Worm (Caenorhabditis elegans) whole organism, midembryonic: Measurements from ENCODE around the gene rps-1.

Experiments used
- T22C8.4 ChIP-seq: fragments of 200-800 bp; sonication (Bioruptor generic); IDR thresholded peaks from 2 replicates; pipeline ENCODE4 v1.3.6; 2022; ENCODE audit warnings: missing genetic modification characterization, missing compliant biosample characterization
- cog-1 ChIP-seq: sonication (generic microtip); optimal IDR thresholded peaks from 2 replicates; lab custom pipeline; 2016; ENCODE audit warnings: missing genetic modification characterization, missing compliant biosample characterization
- flt-1 ChIP-seq: fragments of 200-800 bp; sonication (Bioruptor generic); IDR thresholded peaks from 2 replicates; pipeline ENCODE4 v1.3.6; 2022; ENCODE audit warnings: missing genetic modification characterization, missing compliant biosample characterization
- klf-2 ChIP-seq: fragments of 200-800 bp; sonication (Bioruptor generic); conservative IDR thresholded peaks from 2 replicates; pipeline ENCODE4 v1.3.6; 2022; ENCODE audit warnings: missing genetic modification reagents, missing genetic modification characterization, missing compliant biosample characterization
- med-1 ChIP-seq: sonication (generic microtip); optimal IDR thresholded peaks from 2 replicates; lab custom pipeline; 2017; ENCODE audit warnings: missing genetic modification characterization, mild to moderate bottlenecking, missing compliant biosample characterization, antibody characterized with exemption, missing genetic modification reagents; ENCODE audit not compliant: insufficient read depth
- ref-1 ChIP-seq: fragments of 200-800 bp; sonication (Bioruptor generic); conservative IDR thresholded peaks from 2 replicates; pipeline ENCODE4 v1.3.6; 2022; ENCODE audit warnings: missing genetic modification reagents, missing genetic modification characterization, missing compliant biosample characterization
- tab-1 ChIP-seq: fragments of 200-800 bp; sonication (Bioruptor generic); IDR thresholded peaks from 2 replicates; pipeline ENCODE4 v1.3.6; 2022; ENCODE audit warnings: missing genetic modification characterization, missing compliant biosample characterization
- ztf-23 ChIP-seq: fragments of 200-800 bp; sonication (Bioruptor generic); IDR thresholded peaks from 2 replicates; pipeline ENCODE4 v1.3.6; 2022; ENCODE audit warnings: missing genetic modification reagents, missing genetic modification characterization, missing compliant biosample characterization
- ztf-29 ChIP-seq: fragments of 200-800 bp; sonication (Bioruptor generic); IDR thresholded peaks from 2 replicates; pipeline ENCODE4 v1.3.6; 2022; ENCODE audit warnings: missing genetic modification reagents, missing genetic modification characterization, missing compliant biosample characterization

The rps-1 gene

ce11 chrIII:4508064-4508905 is 32.6 kb downstream of the rps-1 start, which contains the start of the genes cct-5 and F25F2.1:
Gene cct-5 (minus strand): TSS chrIII:4508114.
Gene F25F2.1 (plus strand): TSS chrIII:4508855.
- TF ChIP-seq ztf-23 (GFP tag; lab: Robert Waterston, UW) (peak; percentile 62; the same call in 1 of the 2 replicates), klf-2 (GFP tag; lab: Robert Waterston, UW) (no peak), flt-1 (0 out of 2 replicates have a peak, but pooled peaks have one; percentile 29)

- no peak for TF ChIP-seq T22C8.4 (GFP tag; lab: Robert Waterston, UW)
- TF ChIP-seq med-1 (GFP tag; lab: Kevin White, UChicago) = no peak
- no peak for TF ChIP-seq flt-1
- no peak for TF ChIP-seq cog-1 (tag; lab: Kevin White, UChicago)
- TF ChIP-seq klf-2 (GFP tag; lab: Robert Waterston, UW) = no peak
- TF ChIP-seq ref-1 (GFP tag; lab: Robert Waterston, UW) = 0 out of 2 replicates have a peak, but pooled peaks have one; percentile 41
- no peak for TF ChIP-seq ztf-23 (GFP tag; lab: Robert Waterston, UW)
- 0 out of 2 replicates have a peak, but pooled peaks have one; percentile 33 for TF ChIP-seq tab-1
- no peak for TF ChIP-seq ztf-29
Observed at ce11 chrIII:4513926-4514325, 38.2 kb downstream of the rps-1 start.

ce11 chrIII:4515173-4515572 is 39.5 kb downstream of the rps-1 start:
- TF ChIP-seq tab-1 = no peak
- no peak for TF ChIP-seq ref-1 (GFP tag; lab: Robert Waterston, UW)
- no peak for TF ChIP-seq ztf-23 (GFP tag; lab: Robert Waterston, UW)
- TF ChIP-seq med-1 (GFP tag; lab: Kevin White, UChicago) = no peak

- TF ChIP-seq ztf-29 (no peak), ztf-23 (GFP tag; lab: Robert Waterston, UW) (no peak), cog-1 (tag; lab: Kevin White, UChicago) (no peak), klf-2 (GFP tag; lab: Robert Waterston, UW) (no peak), flt-1 (no peak), tab-1 (no peak), T22C8.4 (GFP tag; lab: Robert Waterston, UW) (no peak), ref-1 (GFP tag; lab: Robert Waterston, UW) (no peak), med-1 (GFP tag; lab: Kevin White, UChicago) (no peak)
Observed at ce11 chrIII:4517781-4518180, 42.1 kb downstream of the rps-1 start.

- TF ChIP-seq ztf-23 (GFP tag; lab: Robert Waterston, UW) (no peak), ref-1 (GFP tag; lab: Robert Waterston, UW) (no peak), med-1 (GFP tag; lab: Kevin White, UChicago) (no peak), ztf-29 (no peak), cog-1 (tag; lab: Kevin White, UChicago) (no peak), flt-1 (no peak), tab-1 (no peak), klf-2 (GFP tag; lab: Robert Waterston, UW) (no peak)
Observed at ce11 chrIII:4519410-4519809, 43.7 kb downstream of the rps-1 start.

ce11 chrIII:4520057-4520456 is 44.3 kb downstream of the rps-1 start, which contains the start of gene cdh-4:
Gene cdh-4 (plus strand): TSS chrIII:4520357.
- no peak for TF ChIP-seq ztf-23 (GFP tag; lab: Robert Waterston, UW)
- TF ChIP-seq cog-1 (tag; lab: Kevin White, UChicago) = no peak
- no peak for TF ChIP-seq tab-1

- no peak for TF ChIP-seq klf-2 (GFP tag; lab: Robert Waterston, UW)
Observed at ce11 chrIII:4523411-4523810, 47.7 kb downstream of the rps-1 start.

ce11 chrIII:4524071-4524470 is 48.4 kb downstream of the rps-1 start:
- TF ChIP-seq T22C8.4 (GFP tag; lab: Robert Waterston, UW) (no peak), ztf-29 (no peak), klf-2 (GFP tag; lab: Robert Waterston, UW) (no peak), tab-1 (no peak), cog-1 (tag; lab: Kevin White, UChicago) (no peak), flt-1 (no peak), ztf-23 (GFP tag; lab: Robert Waterston, UW) (no peak), med-1 (GFP tag; lab: Kevin White, UChicago) (no peak)

ce11 chrIII:4525998-4526397 is 50.3 kb downstream of the rps-1 start:
- TF ChIP-seq med-1 (GFP tag; lab: Kevin White, UChicago) (no peak), flt-1 (no peak), T22C8.4 (GFP tag; lab: Robert Waterston, UW) (no peak), ztf-29 (no peak)
